Fruit fly (Drosophila melanogaster) whole organism, embryonic: Measurements from ENCODE around the gene drl.

Source experiments
- Blimp-1 ChIP-seq: fragments of 200-800 bp; sonication (Bioruptor generic); optimal IDR thresholded peaks from 3 replicates; lab custom pipeline; 2018; ENCODE audit warnings: missing biosample characterization, missing genetic modification characterization, mild to moderate bottlenecking, moderate library complexity, missing genetic modification reagents
- CG12942 ChIP-seq: fragments of 200-800 bp; sonication (Bioruptor generic); optimal IDR thresholded peaks from 3 replicates; lab custom pipeline; 2016; ENCODE audit warnings: missing biosample characterization, missing genetic modification characterization
- CG13624 ChIP-seq: fragments of 200-800 bp; sonication (Bioruptor generic); optimal IDR thresholded peaks from 2 replicates; lab custom pipeline; 2016; ENCODE audit warnings: missing biosample characterization, missing genetic modification characterization
- CG13775 ChIP-seq: fragments of 200-800 bp; sonication (Bioruptor generic); optimal IDR thresholded peaks from 3 replicates; lab custom pipeline; 2017; ENCODE audit warnings: missing biosample characterization, mild to moderate bottlenecking, missing genetic modification characterization
- CG14441 ChIP-seq: fragments of 200-800 bp; sonication (Bioruptor generic); IDR thresholded peaks from 2 replicates; pipeline ENCODE4 v1.3.6; 2022; ENCODE audit warnings: missing biosample characterization, missing genetic modification characterization
- CG1647 ChIP-seq: fragments of 200-800 bp; sonication (Bioruptor generic); optimal IDR thresholded peaks from 3 replicates; lab custom pipeline; 2016; ENCODE audit warnings: missing biosample characterization, missing genetic modification characterization
- CG16813 ChIP-seq: fragments of 200-800 bp; sonication (Bioruptor generic); IDR thresholded peaks from 3 replicates; pipeline ENCODE4 v1.3.6; 2022; ENCODE audit warnings: missing biosample characterization, missing genetic modification characterization; ENCODE audit not compliant: partially characterized antibody
- CG17328 ChIP-seq: fragments of 200-800 bp; sonication (Bioruptor generic); IDR thresholded peaks from 2 replicates; pipeline ENCODE4 v1.3.6; 2022; ENCODE audit warnings: missing biosample characterization, missing genetic modification characterization
- CG17385 ChIP-seq: fragments of 200-800 bp; sonication (Bioruptor generic); optimal IDR thresholded peaks from 3 replicates; lab custom pipeline; 2018; ENCODE audit warnings: missing biosample characterization, mild to moderate bottlenecking, missing genetic modification characterization
- CG17802 ChIP-seq: fragments of 200-800 bp; sonication (Bioruptor generic); optimal IDR thresholded peaks from 2 replicates; lab custom pipeline; 2018; ENCODE audit warnings: missing biosample characterization, mild to moderate bottlenecking, missing genetic modification characterization, moderate library complexity
- CG17912 ChIP-seq: fragments of 200-800 bp; sonication (Bioruptor generic); optimal IDR thresholded peaks from 2 replicates; lab custom pipeline; 2018; ENCODE audit warnings: missing biosample characterization, mild to moderate bottlenecking, missing genetic modification characterization
- CG18599 ChIP-seq: fragments of 200-800 bp; sonication (Bioruptor generic); optimal IDR thresholded peaks from 3 replicates; lab custom pipeline; 2017; ENCODE audit warnings: missing biosample characterization, missing genetic modification characterization, mild to moderate bottlenecking, moderate library complexity, missing genetic modification reagents
- CG18764 ChIP-seq: fragments of 200-800 bp; sonication (Bioruptor generic); optimal IDR thresholded peaks from 3 replicates; lab custom pipeline; 2016; ENCODE audit warnings: missing biosample characterization, missing genetic modification characterization
- CG2120 ChIP-seq: fragments of 200-800 bp; sonication (Bioruptor generic); optimal IDR thresholded peaks from 3 replicates; lab custom pipeline; 2016; ENCODE audit warnings: missing biosample characterization, missing genetic modification characterization
- CG2875 ChIP-seq: fragments of 200-800 bp; sonication (Bioruptor generic); optimal IDR thresholded peaks from 2 replicates; lab custom pipeline; 2017; ENCODE audit warnings: missing biosample characterization, mild to moderate bottlenecking, missing genetic modification characterization, missing genetic modification reagents
- CG32772 ChIP-seq: fragments of 200-800 bp; sonication (Bioruptor generic); IDR thresholded peaks from 2 replicates; pipeline ENCODE4 v1.3.6; 2022; ENCODE audit warnings: missing biosample characterization, missing genetic modification characterization
- CG4404 ChIP-seq: fragments of 200-800 bp; sonication (Bioruptor generic); IDR thresholded peaks from 2 replicates; pipeline ENCODE4 v1.3.6; 2022; ENCODE audit warnings: missing biosample characterization, missing genetic modification characterization
- CG5180 ChIP-seq: fragments of 200-800 bp; sonication (Bioruptor generic); optimal IDR thresholded peaks from 3 replicates; lab custom pipeline; 2017; ENCODE audit warnings: missing biosample characterization, missing genetic modification characterization, mild to moderate bottlenecking, moderate library complexity, missing genetic modification reagents
- CG6654 ChIP-seq: fragments of 200-800 bp; sonication (Bioruptor generic); optimal IDR thresholded peaks from 2 replicates; lab custom pipeline; 2017; ENCODE audit warnings: missing biosample characterization, mild to moderate bottlenecking, missing genetic modification characterization
- CoRest ChIP-seq: fragments of 200-800 bp; sonication (Bioruptor generic); optimal IDR thresholded peaks from 3 replicates; lab custom pipeline; 2018; ENCODE audit warnings: missing biosample characterization, mild to moderate bottlenecking, missing genetic modification characterization, moderate library complexity
- D19B ChIP-seq: fragments of 200-800 bp; sonication (Bioruptor generic); optimal IDR thresholded peaks from 2 replicates; lab custom pipeline; 2017; ENCODE audit warnings: missing biosample characterization, mild to moderate bottlenecking, missing genetic modification characterization
- Dad ChIP-seq: fragments of 200-800 bp; sonication (Bioruptor generic); optimal IDR thresholded peaks from 3 replicates; lab custom pipeline; 2016; ENCODE audit warnings: missing biosample characterization, missing genetic modification characterization
- Gug ChIP-seq: fragments of 200-800 bp; sonication (Bioruptor generic); IDR thresholded peaks from 4 replicates; pipeline ENCODE4 v1.3.6; 2022; ENCODE audit warnings: missing biosample characterization, missing genetic modification characterization
- H15 ChIP-seq: fragments of 200-800 bp; sonication (Bioruptor generic); IDR thresholded peaks from 3 replicates; pipeline ENCODE4 v1.3.6; 2022; ENCODE audit warnings: missing biosample characterization, missing genetic modification characterization
- Hr3 ChIP-seq: fragments of 200-800 bp; sonication (Bioruptor generic); optimal IDR thresholded peaks from 3 replicates; lab custom pipeline; 2016; ENCODE audit warnings: missing biosample characterization, missing genetic modification characterization
- Hsf ChIP-seq: fragments of 200-800 bp; sonication (Bioruptor generic); optimal IDR thresholded peaks from 3 replicates; lab custom pipeline; 2016; ENCODE audit warnings: missing biosample characterization, missing genetic modification characterization
- Kr ChIP-seq: fragments of 200-800 bp; sonication (Bioruptor generic); optimal IDR thresholded peaks from 2 replicates; lab custom pipeline; 2017; ENCODE audit warnings: missing biosample characterization, mild to moderate bottlenecking, missing genetic modification characterization
- Oli ChIP-seq: fragments of 200-800 bp; sonication (Bioruptor generic); optimal IDR thresholded peaks from 2 replicates; lab custom pipeline; 2018; ENCODE audit warnings: missing biosample characterization, mild to moderate bottlenecking, missing genetic modification characterization, moderate library complexity
- Rx ChIP-seq: fragments of 200-800 bp; sonication (Bioruptor generic); IDR thresholded peaks from 2 replicates; pipeline ENCODE4 v1.3.6; 2022; ENCODE audit warnings: missing biosample characterization, missing genetic modification characterization
- Sox100B ChIP-seq: fragments of 200-800 bp; sonication (Bioruptor generic); optimal IDR thresholded peaks from 3 replicates; lab custom pipeline; 2018; ENCODE audit warnings: missing biosample characterization, mild to moderate bottlenecking, missing genetic modification characterization
- Sox102F ChIP-seq: fragments of 200-800 bp; sonication (Bioruptor generic); optimal IDR thresholded peaks from 2 replicates; lab custom pipeline; 2018; ENCODE audit warnings: missing biosample characterization, mild to moderate bottlenecking, missing genetic modification characterization, moderate library complexity
- TFAM ChIP-seq: fragments of 200-800 bp; sonication (Bioruptor generic); optimal IDR thresholded peaks from 2 replicates; lab custom pipeline; 2017; ENCODE audit warnings: missing biosample characterization, missing genetic modification characterization, inconsistent platforms
- Vsx1 ChIP-seq: fragments of 200-800 bp; sonication (Bioruptor generic); optimal IDR thresholded peaks from 2 replicates; lab custom pipeline; 2017; ENCODE audit warnings: missing biosample characterization, mild to moderate bottlenecking, missing genetic modification characterization, missing genetic modification reagents
- ara ChIP-seq: fragments of 200-800 bp; sonication (Bioruptor generic); IDR thresholded peaks from 2 replicates; pipeline ENCODE4 v1.3.6; 2022; ENCODE audit warnings: missing biosample characterization, missing genetic modification characterization
- bab2 ChIP-seq: fragments of 200-800 bp; sonication (Bioruptor generic); optimal IDR thresholded peaks from 2 replicates; lab custom pipeline; 2016; ENCODE audit warnings: missing biosample characterization, missing genetic modification characterization
- bowl ChIP-seq: fragments of 200-800 bp; sonication (Bioruptor generic); IDR thresholded peaks from 2 replicates; pipeline ENCODE4 v1.3.6; 2022; ENCODE audit warnings: missing biosample characterization, missing genetic modification characterization
- dimm ChIP-seq: fragments of 200-800 bp; sonication (Bioruptor generic); IDR thresholded peaks from 2 replicates; pipeline ENCODE4 v1.3.6; 2022; ENCODE audit warnings: missing biosample characterization, missing genetic modification characterization
- dpn ChIP-seq, 2 experiments: fragments of 200-800 bp; sonication (Bioruptor generic); optimal IDR thresholded peaks; 3 replicates each; lab custom pipeline; 2016; ENCODE audit warnings: missing biosample characterization in 2 of 2, missing genetic modification characterization in 2 of 2
- ftz-f1 ChIP-seq: fragments of 200-800 bp; sonication (Bioruptor generic); optimal IDR thresholded peaks from 2 replicates; lab custom pipeline; 2016; ENCODE audit warnings: missing biosample characterization, missing genetic modification characterization
- gem ChIP-seq: fragments of 200-800 bp; sonication (Bioruptor generic); optimal IDR thresholded peaks from 2 replicates; lab custom pipeline; 2019; ENCODE audit warnings: missing biosample characterization, mild to moderate bottlenecking, missing genetic modification characterization, moderate library complexity
- jing ChIP-seq: fragments of 200-800 bp; sonication (Bioruptor generic); optimal IDR thresholded peaks from 2 replicates; lab custom pipeline; 2018; ENCODE audit warnings: missing biosample characterization, mild to moderate bottlenecking, missing genetic modification characterization
- kay ChIP-seq: fragments of 200-800 bp; sonication (Bioruptor generic); optimal IDR thresholded peaks from 2 replicates; lab custom pipeline; 2016; ENCODE audit warnings: missing biosample characterization, missing genetic modification characterization
- lbe ChIP-seq: fragments of 200-800 bp; sonication (Bioruptor generic); optimal IDR thresholded peaks from 2 replicates; lab custom pipeline; 2016; ENCODE audit warnings: missing biosample characterization, mild to moderate bottlenecking, missing genetic modification characterization
- lmd ChIP-seq: fragments of 200-800 bp; sonication (Bioruptor generic); IDR thresholded peaks from 2 replicates; pipeline ENCODE4 v1.3.6; 2022; ENCODE audit warnings: missing biosample characterization, missing genetic modification characterization
- ranshi ChIP-seq: fragments of 200-800 bp; sonication (Bioruptor generic); IDR thresholded peaks from 2 replicates; pipeline ENCODE4 v1.3.6; 2022; ENCODE audit warnings: missing biosample characterization, missing genetic modification characterization
- sc ChIP-seq, 3 experiments: fragments of >200 bp in 2 of 3; fragments of 200-800 bp in 1 of 3; sonication (Bioruptor generic) in 1 of 3; optimal IDR thresholded peaks; 2 replicates in 2 of 3; 3 replicates in 1 of 3; lab custom pipeline; 2017; ENCODE audit warnings: mild to moderate bottlenecking in 1 of 3, missing biosample characterization in 1 of 3, missing genetic modification characterization in 1 of 3, missing genetic modification reagents in 1 of 3
- vvl ChIP-seq: fragments of 200-800 bp; sonication (Bioruptor generic); IDR thresholded peaks from 2 replicates; pipeline ENCODE4 v1.3.6; 2022; ENCODE audit warnings: missing biosample characterization, missing genetic modification characterization
- zen ChIP-seq: fragments of 200-800 bp; sonication (Bioruptor generic); optimal IDR thresholded peaks from 3 replicates; lab custom pipeline; 2018; ENCODE audit warnings: missing biosample characterization, mild to moderate bottlenecking, missing genetic modification characterization, moderate library complexity

drl gene

DNA sequence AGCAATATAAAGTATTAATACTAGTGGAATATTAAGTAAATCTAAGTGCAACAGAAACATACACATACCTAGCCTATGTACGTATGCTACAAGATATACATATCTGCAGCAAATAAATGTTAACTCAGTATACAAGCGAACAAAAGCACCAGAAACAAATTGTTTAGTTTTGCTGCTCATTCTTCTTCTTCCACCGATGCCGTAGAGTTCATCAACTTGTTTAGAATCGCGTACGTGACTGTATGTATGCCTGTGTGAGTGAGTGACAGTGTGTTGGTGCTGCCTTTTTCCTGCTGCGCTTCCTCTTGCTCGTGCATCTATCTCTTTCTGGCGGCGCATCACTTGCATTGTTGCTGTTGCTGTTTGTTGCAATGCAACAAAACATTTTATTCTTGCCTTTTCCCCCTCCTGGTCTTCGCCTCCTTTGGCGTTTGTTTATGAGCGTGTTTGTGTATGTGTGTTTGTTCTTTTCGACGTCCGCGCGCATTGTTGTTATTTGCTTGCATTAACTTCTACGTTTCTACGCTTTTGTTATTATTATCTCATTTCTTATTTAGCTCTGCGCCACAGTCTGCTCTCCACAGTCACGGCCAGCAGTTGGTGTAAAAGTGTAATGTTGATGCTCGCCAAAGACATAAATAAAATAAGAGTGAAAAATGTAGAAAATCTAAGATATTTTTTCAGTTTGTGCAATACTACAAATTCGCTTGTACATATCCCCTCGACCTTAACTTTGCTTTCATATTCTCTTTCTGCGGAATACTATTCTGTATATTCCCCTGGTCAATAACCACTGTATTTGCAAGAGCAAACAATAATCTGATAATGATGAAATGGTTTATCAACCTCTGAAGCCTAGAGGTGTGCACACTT is 31.2 kb upstream of the drl start (continued):
- TF ChIP-seq CG6654 = peak; percentile 39
- TF ChIP-seq ftz-f1 (GFP tag; lab: Kevin White, UChicago) = no peak
- no peak for TF ChIP-seq Dad (GFP tag; lab: Kevin White, UChicago)
- TF ChIP-seq CG18764 (GFP tag; lab: Kevin White, UChicago) = no peak
- TF ChIP-seq CG18599 (GFP tag; lab: Kevin White, UChicago) = peak; percentile 16
- TF ChIP-seq Vsx1 = peak; percentile 56
- TF ChIP-seq CG2120 (GFP tag; lab: Kevin White, UChicago) = peak; percentile 61
- TF ChIP-seq Oli (tag; lab: Kevin White, UChicago) = peak; percentile 23
- no peak for TF ChIP-seq CG16813 (GFP tag; lab: Robert Waterston, UW)
- no peak for TF ChIP-seq CG32772 (GFP tag; lab: Robert Waterston, UW)
- no peak for TF ChIP-seq sc (optimal IDR thresholded peaks at IDR 0.05; lab: Kevin White, UChicago)
- peak; percentile 13 for TF ChIP-seq sc (GFP tag; optimal IDR thresholded peaks at IDR 0.05; lab: Kevin White, UChicago)
- peak; percentile 34 for TF ChIP-seq CG2875 (GFP tag; lab: Kevin White, UChicago)
- TF ChIP-seq CoRest (tag; lab: Kevin White, UChicago) = peak; percentile 2
- peak; percentile 52 for TF ChIP-seq Blimp-1 (GFP tag; lab: Kevin White, UChicago)
- TF ChIP-seq CG17385 (GFP tag; lab: Kevin White, UChicago) = peak; percentile 91
- peak; percentile 31; the same call in 1 of the 2 replicates for TF ChIP-seq CG14441 (GFP tag; lab: Robert Waterston, UW)
- TF ChIP-seq dpn (GFP tag; optimal IDR thresholded peaks at IDR 0.05; lab: Kevin White, UChicago) = peak; percentile 3 to 35
- TF ChIP-seq ara = peak; percentile 55; the same call in 1 of the 2 replicates
- TF ChIP-seq CG1647 = peak; percentile 35
- no peak for TF ChIP-seq CG17802 (tag; lab: Kevin White, UChicago)
- TF ChIP-seq Sox102F = peak; percentile 25
- TF ChIP-seq Hr3 = peak; percentile 24
- no peak for TF ChIP-seq dimm
- no peak for TF ChIP-seq lmd (GFP tag; lab: Robert Waterston, UW)
- peak; percentile 16 for TF ChIP-seq CG12942 (GFP tag; lab: Kevin White, UChicago)
- TF ChIP-seq D19B (GFP tag; lab: Kevin White, UChicago) = no peak
- TF ChIP-seq CG13775 (GFP tag; lab: Kevin White, UChicago) = peak; percentile 27
- peak; percentile 6 for TF ChIP-seq lbe (GFP tag; lab: Kevin White, UChicago)
- 0 out of 4 replicates have a peak, but pooled peaks have one; percentile 24 for TF ChIP-seq Gug (GFP tag; lab: Robert Waterston, UW)
- TF ChIP-seq CG5180 = peak; percentile 19
- TF ChIP-seq gem = peak; percentile 56
- TF ChIP-seq CG13624 (GFP tag; lab: Kevin White, UChicago) = peak; percentile 14
- peak; percentile 54 for TF ChIP-seq bab2 (GFP tag; lab: Kevin White, UChicago)
- no peak for TF ChIP-seq Kr (GFP tag; lab: Kevin White, UChicago)
- no peak for TF ChIP-seq bowl (GFP tag; lab: Robert Waterston, UW)
- no peak for TF ChIP-seq zen
- TF ChIP-seq Sox100B (GFP tag; lab: Kevin White, UChicago) = peak; percentile 32
- no peak for TF ChIP-seq jing (GFP tag; lab: Kevin White, UChicago)
- peak; percentile 30; the same call in 1 of the 3 replicates for TF ChIP-seq H15 (GFP tag; lab: Robert Waterston, UW)
- 0 out of 2 replicates have a peak, but pooled peaks have one; percentile 35 for TF ChIP-seq vvl
- no peak for TF ChIP-seq TFAM (GFP tag; lab: Kevin White, UChicago)
- no peak for TF ChIP-seq CG4404
- TF ChIP-seq Hsf (GFP tag; lab: Kevin White, UChicago) = peak; percentile 37
- TF ChIP-seq kay (GFP tag; lab: Kevin White, UChicago) = no peak
- TF ChIP-seq ranshi = no peak
- TF ChIP-seq CG17912 = no peak
- 0 out of 2 replicates have a peak, but pooled peaks have one; percentile 12 for TF ChIP-seq CG17328 (GFP tag; lab: Robert Waterston, UW)
- TF ChIP-seq Rx (GFP tag; lab: Robert Waterston, UW) = 0 out of 2 replicates have a peak, but pooled peaks have one; percentile 20
